Worm (Caenorhabditis elegans): ENCODE results near the gene let-767.

DNA sequence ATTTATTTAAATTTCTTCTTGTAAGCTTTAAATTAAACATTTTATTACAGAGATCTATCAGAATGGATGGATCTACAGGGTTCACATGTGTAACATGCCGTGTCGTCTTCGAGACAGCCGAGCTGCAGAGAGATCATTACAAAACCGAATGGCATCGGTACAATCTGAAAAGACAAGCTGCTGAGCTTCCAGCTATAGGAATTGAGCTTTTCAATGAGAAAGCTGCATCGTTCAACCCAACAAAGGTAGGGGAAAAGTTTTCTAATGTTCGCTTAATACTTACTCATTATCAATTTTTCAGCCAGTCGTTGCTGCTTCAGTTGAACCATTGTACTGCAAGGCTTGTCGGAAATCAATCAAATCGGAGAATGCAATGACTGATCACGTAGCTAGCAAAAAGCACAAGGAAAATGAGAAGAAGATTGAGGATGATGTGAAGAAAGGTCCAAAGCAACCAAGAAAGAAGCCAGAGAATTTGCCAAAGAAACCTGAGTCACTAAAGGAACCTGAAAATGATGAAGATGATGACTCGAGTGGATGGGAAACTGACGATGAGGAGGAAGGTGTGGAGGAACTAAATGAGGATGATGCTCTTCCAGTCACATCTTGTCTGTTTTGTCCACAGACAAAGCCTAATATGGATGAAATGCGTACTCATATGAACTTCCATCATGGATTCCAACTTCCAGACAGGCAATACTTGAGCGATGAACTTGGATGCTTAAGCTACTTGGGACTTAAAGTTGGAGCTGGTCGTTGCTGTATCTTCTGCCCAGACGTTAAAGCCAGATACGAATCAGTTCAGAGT is 42.0 kb upstream of the let-767 start, which contains the start of gene znf-622:
- TF ChIP-seq egl-27 (tag; optimal IDR thresholded peaks at IDR 0.05) (no peak), nhr-25 (tag; optimal IDR thresholded peaks at IDR 0.05) (no peak), ceh-9 (tag; optimal IDR thresholded peaks at IDR 0.05) (no peak), ztf-11 (tag; optimal IDR thresholded peaks at IDR 0.05) (no peak), lin-39 (tag; optimal IDR thresholded peaks at IDR 0.05) (no peak)

Data from whole organism, L3 larva.